Fruit fly (Drosophila melanogaster) Kc167 (cell line): ENCODE data around the gene CG4872.

Experiments used
- Myc ChIP-seq: fragments of >200 bp; optimal IDR thresholded peaks from 2 replicates; lab custom pipeline; 2017; ENCODE audit warnings: missing external identifiers
- insv ChIP-seq: fragments of >200 bp; optimal IDR thresholded peaks from 3 replicates; lab custom pipeline; 2018; ENCODE audit warnings: missing external identifiers

DNA sequence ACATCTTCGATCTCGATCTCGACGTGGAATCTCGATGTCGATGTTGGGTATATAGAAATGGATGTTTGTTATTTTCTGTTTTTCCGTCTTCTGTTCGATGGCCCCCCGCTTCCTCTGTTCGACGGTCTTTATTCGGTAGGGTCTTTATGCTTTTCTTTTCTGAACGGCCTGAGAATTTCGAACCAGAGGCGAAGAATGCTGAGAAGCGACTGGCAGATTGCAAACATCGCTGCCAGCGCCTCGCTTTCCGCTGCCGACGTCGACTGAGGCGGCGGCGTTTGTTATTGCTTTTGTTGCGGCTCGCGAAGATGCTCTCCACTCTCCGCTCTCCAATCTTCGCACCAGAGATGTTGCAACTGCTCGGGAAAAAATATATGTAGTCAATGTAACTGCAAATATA, 45.8 kb upstream of the CG4872 start, which contains the start of the genes CG13004 and CG46306:
- TF ChIP-seq Myc (lab: Kevin White, UChicago) (no peak), insv (no peak)
